Worm (Caenorhabditis elegans) whole organism, L4 larva: ENCODE data around the gene memi-2.

ENCODE experiments used
- F26F4.8 ChIP-seq: fragments of 200-800 bp; sonication (Bioruptor generic); conservative IDR thresholded peaks from 2 replicates; pipeline ENCODE4 v1.3.6; 2022; ENCODE audit warnings: missing genetic modification characterization, missing compliant biosample characterization
- F37D6.2 ChIP-seq: sonication (generic microtip); optimal IDR thresholded peaks from 2 replicates; lab custom pipeline; 2016; ENCODE audit warnings: mild to moderate bottlenecking, missing genetic modification characterization, missing compliant biosample characterization
- T26A8.4 ChIP-seq: fragments of 200-800 bp; sonication (Bioruptor generic); IDR thresholded peaks from 2 replicates; pipeline ENCODE4 v1.3.6; 2022; ENCODE audit warnings: missing genetic modification characterization, missing compliant biosample characterization
- Y48G9A.11 ChIP-seq: fragments of 200-800 bp; sonication (Bioruptor generic); IDR thresholded peaks from 2 replicates; pipeline ENCODE4 v1.3.6; 2022; ENCODE audit warnings: missing genetic modification reagents, missing genetic modification characterization, missing compliant biosample characterization
- aha-1 ChIP-seq: fragments of 150-350 bp; peaks from one replicate; lab custom pipeline; 2014; ENCODE audit warnings: missing biosample characterization, missing genetic modification characterization
- attf-4 ChIP-seq: sonication (generic microtip); optimal IDR thresholded peaks from 3 replicates; lab custom pipeline; 2017; ENCODE audit warnings: missing biosample characterization, missing genetic modification characterization
- ceh-20 ChIP-seq: fragments of 200-800 bp; sonication (Bioruptor generic); IDR thresholded peaks from 2 replicates; pipeline ENCODE4 v1.3.6; 2022; ENCODE audit warnings: missing genetic modification reagents, missing genetic modification characterization, missing compliant biosample characterization
- ceh-44 ChIP-seq: fragments of 200-800 bp; sonication (Bioruptor generic); IDR thresholded peaks from 2 replicates; pipeline ENCODE4 v1.3.6; 2022; ENCODE audit warnings: missing genetic modification reagents, missing genetic modification characterization, missing compliant biosample characterization
- ceh-62 ChIP-seq: sonication (generic microtip); optimal IDR thresholded peaks from 2 replicates; lab custom pipeline; 2017; ENCODE audit warnings: missing biosample characterization, missing genetic modification characterization
- cey-2 ChIP-seq: sonication (generic microtip); optimal IDR thresholded peaks from 3 replicates; lab custom pipeline; 2017; ENCODE audit warnings: missing genetic modification characterization, mild to moderate bottlenecking, missing compliant biosample characterization, antibody characterized with exemption, borderline replicate concordance; ENCODE audit not compliant: insufficient read depth
- daf-16 ChIP-seq, 3 experiments: sonication (generic microtip); optimal IDR thresholded peaks; 2 replicates each; lab custom pipeline; 2016 to 2017; ENCODE audit warnings: missing genetic modification characterization in 3 of 3, missing genetic modification reagents in 3 of 3, mild to moderate bottlenecking in 2 of 3, missing compliant biosample characterization in 2 of 3, missing biosample characterization in 1 of 3, moderate library complexity in 1 of 3
- dmd-9 ChIP-seq: fragments of 200-800 bp; sonication (Bioruptor generic); IDR thresholded peaks from 2 replicates; pipeline ENCODE4 v1.3.6; 2022; ENCODE audit warnings: missing genetic modification reagents, missing genetic modification characterization, missing compliant biosample characterization
- duxl-1 ChIP-seq: sonication (generic microtip); optimal IDR thresholded peaks from 2 replicates; lab custom pipeline; 2016; ENCODE audit warnings: mild to moderate bottlenecking, missing genetic modification characterization, moderate library complexity, missing compliant biosample characterization; ENCODE audit not compliant: poor library complexity
- gei-8 ChIP-seq: fragments of 200-800 bp; sonication (Bioruptor generic); optimal IDR thresholded peaks from 2 replicates; lab custom pipeline; 2018; ENCODE audit warnings: mild to moderate bottlenecking, missing genetic modification characterization, missing compliant biosample characterization
- hif-1 ChIP-seq, 2 experiments: sonication (generic microtip); optimal IDR thresholded peaks; 2 replicates each; lab custom pipeline; 2016 to 2017; ENCODE audit warnings: missing compliant biosample characterization in 2 of 2, missing genetic modification characterization in 2 of 2, missing genetic modification reagents in 2 of 2, missing genotype in 2 of 2, mild to moderate bottlenecking in 1 of 2
- hlh-11 ChIP-seq: fragments of 200-800 bp; sonication (Bioruptor generic); optimal IDR thresholded peaks from 2 replicates; lab custom pipeline; 2018; ENCODE audit warnings: mild to moderate bottlenecking, missing genetic modification characterization, missing compliant biosample characterization
- hmg-1.1 ChIP-seq: fragments of 200-800 bp; sonication (Bioruptor generic); IDR thresholded peaks from 2 replicates; pipeline ENCODE4 v1.3.6; 2022; ENCODE audit warnings: missing genetic modification reagents, missing genetic modification characterization, missing compliant biosample characterization
- lim-7 ChIP-seq: fragments of 200-800 bp; sonication (Bioruptor generic); IDR thresholded peaks from 2 replicates; pipeline ENCODE4 v1.3.6; 2022; ENCODE audit warnings: missing genetic modification characterization, missing compliant biosample characterization
- lin-1 ChIP-seq: fragments of 200-800 bp; sonication (Bioruptor generic); IDR thresholded peaks from 2 replicates; pipeline ENCODE4 v1.3.6; 2022; ENCODE audit warnings: missing genetic modification reagents, missing genetic modification characterization, missing compliant biosample characterization
- lin-13 ChIP-seq: fragments of 150-350 bp; optimal IDR thresholded peaks from 2 replicates; lab custom pipeline; 2014; ENCODE audit warnings: missing biosample characterization, missing genetic modification reagents, missing genetic modification characterization
- lin-29 ChIP-seq: fragments of 200-800 bp; sonication (Bioruptor generic); IDR thresholded peaks from 2 replicates; pipeline ENCODE4 v1.3.6; 2022; ENCODE audit warnings: missing genetic modification reagents, missing genetic modification characterization, missing compliant biosample characterization
- mdl-1 ChIP-seq, 2 experiments: fragments of 150-350 bp in 1 of 2; sonication (generic microtip) in 1 of 2; optimal IDR thresholded peaks; 2 replicates each; lab custom pipeline; 2014 to 2017; ENCODE audit warnings: missing biosample characterization in 2 of 2, missing genetic modification characterization in 2 of 2
- mdt-29 ChIP-seq: fragments of 200-800 bp; sonication (Bioruptor generic); IDR thresholded peaks from 2 replicates; pipeline ENCODE4 v1.3.6; 2022; ENCODE audit warnings: missing genetic modification reagents, missing genetic modification characterization, missing compliant biosample characterization
- mep-1 ChIP-seq: fragments of 150-350 bp; sonication (generic microtip); optimal IDR thresholded peaks from 3 replicates; lab custom pipeline; 2014; ENCODE audit warnings: missing biosample characterization, missing genetic modification characterization
- mes-2 ChIP-seq: sonication (generic microtip); optimal IDR thresholded peaks from 2 replicates; lab custom pipeline; 2016; ENCODE audit warnings: missing genotype, mild to moderate bottlenecking, missing genetic modification characterization, missing compliant biosample characterization; ENCODE audit not compliant: poor library complexity, severe bottlenecking
- mxl-3 ChIP-seq: fragments of 200-800 bp; sonication (Bioruptor generic); optimal IDR thresholded peaks from 2 replicates; lab custom pipeline; 2018; ENCODE audit warnings: mild to moderate bottlenecking, missing genetic modification characterization, missing compliant biosample characterization
- nhr-102 ChIP-seq: sonication (generic microtip); optimal IDR thresholded peaks from 2 replicates; lab custom pipeline; 2016; ENCODE audit warnings: mild to moderate bottlenecking, missing genetic modification characterization, moderate library complexity, missing compliant biosample characterization
- nhr-237 ChIP-seq: sonication (generic microtip); optimal IDR thresholded peaks from 2 replicates; lab custom pipeline; 2017; ENCODE audit warnings: missing biosample characterization, missing genetic modification characterization
- nhr-25 ChIP-seq: sonication (generic microtip); optimal IDR thresholded peaks from 2 replicates; lab custom pipeline; 2017; ENCODE audit warnings: missing genetic modification characterization, mild to moderate bottlenecking, missing compliant biosample characterization, antibody characterized with exemption, moderate library complexity, borderline replicate concordance; ENCODE audit not compliant: insufficient read depth
- nhr-28 ChIP-seq: fragments of 150-350 bp; optimal IDR thresholded peaks from 2 replicates; lab custom pipeline; 2014; ENCODE audit warnings: missing biosample characterization, missing genetic modification characterization
- nhr-41 ChIP-seq: fragments of 200-800 bp; sonication (Bioruptor generic); IDR thresholded peaks from 2 replicates; pipeline ENCODE4 v1.3.6; 2022; ENCODE audit warnings: missing genetic modification reagents, missing genetic modification characterization, missing compliant biosample characterization
- nhr-48 ChIP-seq: sonication (generic microtip); optimal IDR thresholded peaks from 2 replicates; lab custom pipeline; 2016; ENCODE audit warnings: mild to moderate bottlenecking, missing genetic modification characterization, missing compliant biosample characterization
- nhr-6 ChIP-seq: fragments of 150-350 bp; optimal IDR thresholded peaks from 2 replicates; lab custom pipeline; 2014; ENCODE audit warnings: missing biosample characterization, missing genetic modification characterization
- nhr-77 ChIP-seq: fragments of 150-350 bp; optimal IDR thresholded peaks from 2 replicates; lab custom pipeline; 2014; ENCODE audit warnings: missing biosample characterization, missing genetic modification characterization
- pha-4 ChIP-seq, 2 experiments: fragments of 150-350 bp in 1 of 2; fragments of 200-800 bp in 1 of 2; sonication (Bioruptor generic) in 1 of 2; IDR thresholded peaks in 1 of 2; optimal IDR thresholded peaks in 1 of 2; 2 replicates each; pipeline versions ENCODE4 v1.3.6 to Lab custom; 2014 to 2022; ENCODE audit warnings: missing genetic modification characterization in 2 of 2, missing genetic modification reagents in 2 of 2, missing biosample characterization in 1 of 2, missing compliant biosample characterization in 1 of 2
- php-3 ChIP-seq: fragments of 200-800 bp; sonication (Bioruptor generic); IDR thresholded peaks from 2 replicates; pipeline ENCODE4 v1.3.6; 2022; ENCODE audit warnings: missing genetic modification reagents, missing genetic modification characterization, missing compliant biosample characterization
- pqm-1 ChIP-seq: sonication (generic microtip); optimal IDR thresholded peaks from 2 replicates; lab custom pipeline; 2017; ENCODE audit warnings: missing biosample characterization, missing genetic modification characterization
- saeg-2 ChIP-seq: fragments of 200-800 bp; sonication (Bioruptor generic); IDR thresholded peaks from 2 replicates; pipeline ENCODE4 v1.3.6; 2022; ENCODE audit warnings: missing genetic modification reagents, missing genetic modification characterization, missing compliant biosample characterization
- skn-1 ChIP-seq: fragments of 150-350 bp; optimal IDR thresholded peaks from 2 replicates; lab custom pipeline; 2014; ENCODE audit warnings: missing biosample characterization, missing genetic modification characterization
- snpc-1.2 ChIP-seq: fragments of 200-800 bp; sonication (Bioruptor generic); IDR thresholded peaks from 2 replicates; pipeline ENCODE4 v1.3.6; 2022; ENCODE audit warnings: missing genetic modification reagents, missing genetic modification characterization, missing compliant biosample characterization
- snpc-4 ChIP-seq: fragments of 150-350 bp; optimal IDR thresholded peaks from 2 replicates; lab custom pipeline; 2014; ENCODE audit warnings: missing biosample characterization, missing genetic modification characterization
- spr-3 ChIP-seq: fragments of 200-800 bp; sonication (Bioruptor generic); optimal IDR thresholded peaks from 2 replicates; lab custom pipeline; 2018; ENCODE audit warnings: mild to moderate bottlenecking, missing genetic modification characterization, missing compliant biosample characterization
- unc-39 ChIP-seq: sonication (generic microtip); optimal IDR thresholded peaks from 2 replicates; lab custom pipeline; 2017; ENCODE audit warnings: missing biosample characterization, missing genetic modification characterization
- zfp-2 ChIP-seq: sonication (generic microtip); optimal IDR thresholded peaks from 2 replicates; lab custom pipeline; 2016; ENCODE audit warnings: mild to moderate bottlenecking, missing genetic modification characterization, missing compliant biosample characterization
- zip-11 ChIP-seq: fragments of 200-800 bp; sonication (Bioruptor generic); IDR thresholded peaks from 2 replicates; pipeline ENCODE4 v1.3.6; 2022; ENCODE audit warnings: missing genetic modification characterization, missing compliant biosample characterization

The memi-2 gene

ce11 chrIV:13395255-13395654 is 5.1 kb downstream of the memi-2 start (continued):
- TF ChIP-seq lim-7 (GFP tag; lab: Robert Waterston, UW): no peak
- peak; percentile 74 for TF ChIP-seq nhr-25
- TF ChIP-seq spr-3: peak; percentile 6

ce11 chrIV:13394686-13395085 is 5.6 kb downstream of the memi-2 start:
- TF ChIP-seq mxl-3 (GFP tag; lab: Kevin White, UChicago) (peak; percentile 67), ceh-20 (GFP tag; lab: Robert Waterston, UW) (no peak), daf-16 (GFP tag; optimal IDR thresholded peaks at IDR 0.05; lab: Kevin White, UChicago) (no peak), daf-16 (tag; optimal IDR thresholded peaks at IDR 0.05; lab: Kevin White, UChicago) (peak; percentile 30), dmd-9 (GFP tag; lab: Robert Waterston, UW) (0 out of 2 replicates have a peak, but pooled peaks have one; percentile 28), lin-1 (GFP tag; lab: Robert Waterston, UW) (no peak), F26F4.8 (GFP tag; lab: Robert Waterston, UW) (no peak)

- peak; percentile 34 for TF ChIP-seq nhr-6 (tag; lab: Kevin White, UChicago)
- peak in 1 of 2 experiments; percentile 75 for TF ChIP-seq mdl-1 (tag; optimal IDR thresholded peaks at IDR 0.05; lab: Kevin White, UChicago)
- TF ChIP-seq F37D6.2 (tag; lab: Kevin White, UChicago): no peak
- peak; percentile 23 for TF ChIP-seq lin-13
- peak; percentile 31 for TF ChIP-seq pqm-1 (tag; lab: Kevin White, UChicago)
- TF ChIP-seq nhr-102 (tag; lab: Kevin White, UChicago): peak; percentile 45
- TF ChIP-seq aha-1 (tag; lab: Kevin White, UChicago): peak; percentile 97
- TF ChIP-seq gei-8 (GFP tag; lab: Kevin White, UChicago): peak; percentile 46
- no peak for TF ChIP-seq duxl-1
- peak; percentile 91 for TF ChIP-seq hlh-11 (tag; lab: Kevin White, UChicago)
- peak; percentile 81 for TF ChIP-seq nhr-48
- no peak for TF ChIP-seq snpc-1.2 (GFP tag; lab: Robert Waterston, UW)
- peak; percentile 5 for TF ChIP-seq mep-1 (tag; lab: Kevin White, UChicago)
- no peak for TF ChIP-seq skn-1 (tag; lab: Kevin White, UChicago)
- TF ChIP-seq hif-1 (tag; optimal IDR thresholded peaks at IDR 0.05; lab: Kevin White, UChicago): peak in 1 of 2 experiments; percentile 62
- TF ChIP-seq zip-11 (GFP tag; lab: Robert Waterston, UW): no peak
- TF ChIP-seq saeg-2: no peak
- no peak for TF ChIP-seq nhr-25
- TF ChIP-seq mes-2: peak; percentile 7
- TF ChIP-seq php-3: peak; percentile 67; the same call in 1 of the 2 replicates
- peak; percentile 1 for TF ChIP-seq cey-2 (tag; lab: Kevin White, UChicago)
- TF ChIP-seq nhr-77 (tag; lab: Kevin White, UChicago): peak; percentile 21
- TF ChIP-seq nhr-41 (GFP tag; lab: Robert Waterston, UW): no peak
- peak; percentile 68 for TF ChIP-seq nhr-28 (tag; lab: Kevin White, UChicago)
- no peak for TF ChIP-seq nhr-237 (tag; lab: Kevin White, UChicago)
- no peak; the same call in 1 of the 2 replicates for TF ChIP-seq pha-4 (GFP tag; IDR thresholded peaks at IDR 0.05; lab: Robert Waterston, UW)
- no peak for TF ChIP-seq pha-4 (tag; optimal IDR thresholded peaks at IDR 0.05; lab: Kevin White, UChicago)
- no peak for TF ChIP-seq hmg-1.1
- TF ChIP-seq T26A8.4 (GFP tag; lab: Robert Waterston, UW): no peak
- peak; percentile 22; the same call in 1 of the 2 replicates for TF ChIP-seq Y48G9A.11 (GFP tag; lab: Robert Waterston, UW)
- TF ChIP-seq unc-39 (tag; lab: Kevin White, UChicago): no peak
- TF ChIP-seq mdt-29 (GFP tag; lab: Robert Waterston, UW): peak; percentile 61
- TF ChIP-seq lin-29 (GFP tag; lab: Robert Waterston, UW): no peak
- no peak for TF ChIP-seq ceh-44
- no peak for TF ChIP-seq attf-4 (tag; lab: Kevin White, UChicago)
- TF ChIP-seq daf-16 (GFP tag; optimal IDR thresholded peaks at IDR 0.05; lab: Kevin White, UChicago): peak in 1 of 2 experiments; percentile 55
- TF ChIP-seq daf-16 (tag; optimal IDR thresholded peaks at IDR 0.05; lab: Kevin White, UChicago): peak; percentile 70
- no peak for TF ChIP-seq zfp-2 (tag; lab: Kevin White, UChicago)
- peak; percentile 7; the same call in 1 of the 2 replicates for TF ChIP-seq ceh-20 (GFP tag; lab: Robert Waterston, UW)
- no peak for TF ChIP-seq snpc-4 (tag; lab: Kevin White, UChicago)
- no peak for TF ChIP-seq ceh-62 (tag; lab: Kevin White, UChicago)
Observed at ce11 chrIV:13393246-13393716, 7.0 kb downstream of the memi-2 start.
